Worm (Caenorhabditis elegans) whole organism, mixed stage, embryonic: ENCODE results near the gene K02G10.15.

Source experiments
- M03D4.4 ChIP-seq: sonication (generic microtip); optimal IDR thresholded peaks from 2 replicates; lab custom pipeline; 2017; ENCODE audit warnings: mild to moderate bottlenecking, missing genetic modification characterization, missing compliant biosample characterization
- ceh-43 ChIP-seq: fragments of 200-800 bp; sonication (Bioruptor generic); optimal IDR thresholded peaks from 2 replicates; lab custom pipeline; 2018; ENCODE audit warnings: mild to moderate bottlenecking, missing genetic modification characterization, moderate library complexity, missing compliant biosample characterization
- ces-1 ChIP-seq: fragments of 150-350 bp; optimal IDR thresholded peaks from 2 replicates; lab custom pipeline; 2014; ENCODE audit warnings: missing biosample characterization, missing genetic modification reagents, missing genetic modification characterization
- cnd-1 ChIP-seq: fragments of 200-800 bp; sonication (Bioruptor generic); optimal IDR thresholded peaks from 2 replicates; lab custom pipeline; 2018; ENCODE audit warnings: mild to moderate bottlenecking, missing genetic modification characterization, missing compliant biosample characterization
- drap-1 ChIP-seq: fragments of 200-800 bp; sonication (Bioruptor generic); optimal IDR thresholded peaks from 3 replicates; lab custom pipeline; 2018; ENCODE audit warnings: mild to moderate bottlenecking, missing genetic modification characterization, missing compliant biosample characterization
- elt-3 ChIP-seq: fragments of 150-350 bp; optimal IDR thresholded peaks from 2 replicates; lab custom pipeline; 2014; ENCODE audit warnings: missing biosample characterization, missing genetic modification characterization
- ham-2 ChIP-seq: fragments of 200-800 bp; sonication (Bioruptor generic); optimal IDR thresholded peaks from 2 replicates; lab custom pipeline; 2018; ENCODE audit warnings: mild to moderate bottlenecking, missing genetic modification characterization, missing compliant biosample characterization
- hlh-1 ChIP-seq: fragments of 150-350 bp; optimal IDR thresholded peaks from 2 replicates; lab custom pipeline; 2014; ENCODE audit warnings: missing biosample characterization, missing genetic modification reagents, missing genetic modification characterization
- lin-13 ChIP-seq: fragments of 150-350 bp; optimal IDR thresholded peaks from 2 replicates; lab custom pipeline; 2014; ENCODE audit warnings: missing biosample characterization, missing genetic modification characterization
- lin-32 ChIP-seq: fragments of 200-800 bp; sonication (Bioruptor generic); optimal IDR thresholded peaks from 2 replicates; lab custom pipeline; 2018; ENCODE audit warnings: mild to moderate bottlenecking, missing genetic modification characterization, missing compliant biosample characterization
- lsy-2 ChIP-seq: fragments of 150-350 bp; optimal IDR thresholded peaks from 2 replicates; lab custom pipeline; 2014; ENCODE audit warnings: missing biosample characterization, missing genetic modification characterization
- mab-5 ChIP-seq: fragments of 150-350 bp; optimal IDR thresholded peaks from 2 replicates; lab custom pipeline; 2014; ENCODE audit warnings: missing biosample characterization, missing genetic modification characterization
- mep-1 ChIP-seq: fragments of 150-350 bp; optimal IDR thresholded peaks from 2 replicates; lab custom pipeline; 2017; ENCODE audit warnings: missing biosample characterization, missing genetic modification reagents, missing genetic modification characterization, inconsistent platforms
- mls-2 ChIP-seq: sonication (generic microtip); optimal IDR thresholded peaks from 2 replicates; lab custom pipeline; 2016; ENCODE audit warnings: mild to moderate bottlenecking, missing genetic modification characterization, moderate library complexity, missing compliant biosample characterization
- nhr-12 ChIP-seq: fragments of 150-350 bp; optimal IDR thresholded peaks from 2 replicates; lab custom pipeline; 2014; ENCODE audit warnings: missing biosample characterization, missing genetic modification characterization
- nhr-2 ChIP-seq: fragments of 150-350 bp; optimal IDR thresholded peaks from 2 replicates; lab custom pipeline; 2014; ENCODE audit warnings: missing biosample characterization, missing genetic modification characterization
- nhr-237 ChIP-seq: fragments of 150-350 bp; optimal IDR thresholded peaks from 2 replicates; lab custom pipeline; 2014; ENCODE audit warnings: missing biosample characterization, missing genetic modification characterization
- nhr-28 ChIP-seq: fragments of 150-350 bp; optimal IDR thresholded peaks from 2 replicates; lab custom pipeline; 2014; ENCODE audit warnings: missing biosample characterization, missing genetic modification characterization
- pha-4 ChIP-seq: fragments of 150-350 bp; optimal IDR thresholded peaks from 2 replicates; lab custom pipeline; 2018; ENCODE audit warnings: missing biosample characterization, missing genetic modification reagents, missing genetic modification characterization
- sem-2 ChIP-seq: fragments of 200-800 bp; sonication (Bioruptor generic); optimal IDR thresholded peaks from 2 replicates; lab custom pipeline; 2018; ENCODE audit warnings: mild to moderate bottlenecking, missing genetic modification characterization, missing compliant biosample characterization
- sptf-1 ChIP-seq: sonication (generic microtip); optimal IDR thresholded peaks from 2 replicates; lab custom pipeline; 2017; ENCODE audit warnings: mild to moderate bottlenecking, missing genetic modification characterization, moderate library complexity, missing compliant biosample characterization
- tbx-8 ChIP-seq: fragments of 200-800 bp; sonication (Bioruptor generic); optimal IDR thresholded peaks from 2 replicates; lab custom pipeline; 2018; ENCODE audit warnings: mild to moderate bottlenecking, missing genetic modification characterization, moderate library complexity, missing compliant biosample characterization
- unc-120 ChIP-seq: sonication (generic microtip); optimal IDR thresholded peaks from 2 replicates; lab custom pipeline; 2017; ENCODE audit warnings: missing genetic modification characterization, missing compliant biosample characterization; ENCODE audit not compliant: poor library complexity, severe bottlenecking
- unc-39 ChIP-seq: fragments of 150-350 bp; optimal IDR thresholded peaks from 2 replicates; lab custom pipeline; 2014; ENCODE audit warnings: missing biosample characterization, missing genetic modification characterization
- unc-62 ChIP-seq: fragments of 150-350 bp; optimal IDR thresholded peaks from 2 replicates; lab custom pipeline; 2014; ENCODE audit warnings: missing biosample characterization, missing genetic modification reagents, missing genetic modification characterization
- ztf-11 ChIP-seq: fragments of 150-350 bp; optimal IDR thresholded peaks from 2 replicates; lab custom pipeline; 2014; ENCODE audit warnings: missing biosample characterization, missing genetic modification characterization

The K02G10.15 gene

ce11 chrX:4635643-4636042, 46.9 kb downstream of the K02G10.15 start:
- peak; percentile 73 for TF ChIP-seq pha-4 (tag; lab: Kevin White, UChicago)
- TF ChIP-seq unc-39 (tag; lab: Kevin White, UChicago) = no peak
- TF ChIP-seq hlh-1 (tag; lab: Kevin White, UChicago) = no peak
- no peak for TF ChIP-seq nhr-28 (tag; lab: Kevin White, UChicago)
- peak; percentile 14 for TF ChIP-seq elt-3 (tag; lab: Kevin White, UChicago)
- no peak for TF ChIP-seq nhr-237 (tag; lab: Kevin White, UChicago)
- no peak for TF ChIP-seq nhr-2
- peak; percentile 58 for TF ChIP-seq ces-1
- TF ChIP-seq lin-13 = no peak
- TF ChIP-seq nhr-12 (tag; lab: Kevin White, UChicago) = no peak
- no peak for TF ChIP-seq mab-5 (tag; lab: Kevin White, UChicago)
- TF ChIP-seq ham-2 (GFP tag; lab: Kevin White, UChicago) = no peak
- TF ChIP-seq ztf-11 (tag; lab: Kevin White, UChicago) = no peak
- TF ChIP-seq unc-120 (tag; lab: Kevin White, UChicago) = peak; percentile 44
- TF ChIP-seq M03D4.4 (tag; lab: Kevin White, UChicago) = no peak
- peak; percentile 43 for TF ChIP-seq sptf-1
- peak; percentile 60 for TF ChIP-seq unc-62
- peak; percentile 1 for TF ChIP-seq cnd-1 (tag; lab: Kevin White, UChicago)
- no peak for TF ChIP-seq drap-1
- peak; percentile 37 for TF ChIP-seq mls-2
- peak; percentile 37 for TF ChIP-seq mep-1 (tag; lab: Kevin White, UChicago)
- TF ChIP-seq tbx-8 (GFP tag; lab: Kevin White, UChicago) = no peak
- TF ChIP-seq lin-32 = no peak
- no peak for TF ChIP-seq ceh-43 (GFP tag; lab: Kevin White, UChicago)
- TF ChIP-seq lsy-2 (tag; lab: Kevin White, UChicago) = peak; percentile 53

- no peak for TF ChIP-seq sem-2
- no peak for TF ChIP-seq nhr-12 (tag; lab: Kevin White, UChicago)
- no peak for TF ChIP-seq mls-2
- no peak for TF ChIP-seq tbx-8 (GFP tag; lab: Kevin White, UChicago)
Measured at ce11 chrX:4632088-4632487, 50.4 kb downstream of the K02G10.15 start, which contains the start of gene slcr-46.1. slcr-46.1 (plus strand) TSS chrX:4632361.
